Fruit fly (Drosophila melanogaster) whole organism, embryonic: ENCODE data around the gene Tailor.

Experiments used
- Ada2b ChIP-seq: fragments of 200-800 bp; sonication (Bioruptor generic); IDR thresholded peaks from 2 replicates; pipeline ENCODE4 v1.3.6; 2022; ENCODE audit warnings: missing biosample characterization, missing genetic modification characterization
- Atf3 ChIP-seq: fragments of 200-800 bp; sonication (Bioruptor generic); optimal IDR thresholded peaks from 3 replicates; lab custom pipeline; 2016; ENCODE audit warnings: missing biosample characterization, missing genetic modification characterization
- BtbVII ChIP-seq: fragments of 200-800 bp; sonication (Bioruptor generic); optimal IDR thresholded peaks from 3 replicates; lab custom pipeline; 2017; ENCODE audit warnings: missing biosample characterization, mild to moderate bottlenecking, missing genetic modification characterization
- CG10431 ChIP-seq: fragments of 200-800 bp; sonication (Bioruptor generic); optimal IDR thresholded peaks from 3 replicates; lab custom pipeline; 2018; ENCODE audit warnings: missing biosample characterization, mild to moderate bottlenecking, missing genetic modification characterization
- CG15514 ChIP-seq: fragments of 200-800 bp; sonication (Bioruptor generic); optimal IDR thresholded peaks from 3 replicates; lab custom pipeline; 2017; ENCODE audit warnings: missing biosample characterization, missing genetic modification characterization, mild to moderate bottlenecking, moderate library complexity, missing genetic modification reagents
- CG17912 ChIP-seq: fragments of 200-800 bp; sonication (Bioruptor generic); optimal IDR thresholded peaks from 2 replicates; lab custom pipeline; 2018; ENCODE audit warnings: missing biosample characterization, mild to moderate bottlenecking, missing genetic modification characterization
- CG1792 ChIP-seq: fragments of 200-800 bp; sonication (Bioruptor generic); optimal IDR thresholded peaks from 2 replicates; lab custom pipeline; 2016; ENCODE audit warnings: missing biosample characterization, missing genetic modification characterization
- CG18599 ChIP-seq: fragments of 200-800 bp; sonication (Bioruptor generic); optimal IDR thresholded peaks from 3 replicates; lab custom pipeline; 2017; ENCODE audit warnings: missing biosample characterization, missing genetic modification characterization, mild to moderate bottlenecking, moderate library complexity, missing genetic modification reagents
- CG3163 ChIP-seq: fragments of 200-800 bp; sonication (Bioruptor generic); optimal IDR thresholded peaks from 3 replicates; lab custom pipeline; 2016; ENCODE audit warnings: missing biosample characterization, missing genetic modification characterization
- CG32772 ChIP-seq: fragments of 200-800 bp; sonication (Bioruptor generic); IDR thresholded peaks from 2 replicates; pipeline ENCODE4 v1.3.6; 2022; ENCODE audit warnings: missing biosample characterization, missing genetic modification characterization
- CG3281 ChIP-seq: fragments of 200-800 bp; sonication (Bioruptor generic); optimal IDR thresholded peaks from 3 replicates; lab custom pipeline; 2017; ENCODE audit warnings: missing biosample characterization, mild to moderate bottlenecking, missing genetic modification characterization
- CG4404 ChIP-seq: fragments of 200-800 bp; sonication (Bioruptor generic); IDR thresholded peaks from 2 replicates; pipeline ENCODE4 v1.3.6; 2022; ENCODE audit warnings: missing biosample characterization, missing genetic modification characterization
- CG4424 ChIP-seq: fragments of 200-800 bp; sonication (Bioruptor generic); optimal IDR thresholded peaks from 3 replicates; lab custom pipeline; 2016; ENCODE audit warnings: missing biosample characterization, missing genetic modification characterization
- CG6765 ChIP-seq: fragments of 200-800 bp; sonication (Bioruptor generic); optimal IDR thresholded peaks from 3 replicates; lab custom pipeline; 2017; ENCODE audit warnings: missing biosample characterization, mild to moderate bottlenecking, missing genetic modification characterization
- CG7271 ChIP-seq: fragments of 200-800 bp; sonication (Bioruptor generic); optimal IDR thresholded peaks from 2 replicates; lab custom pipeline; 2018; ENCODE audit warnings: missing biosample characterization, mild to moderate bottlenecking, missing genetic modification characterization, moderate library complexity
- Dll ChIP-seq: fragments of 200-800 bp; sonication (Bioruptor generic); IDR thresholded peaks from 4 replicates; pipeline ENCODE4 v1.3.6; 2022; ENCODE audit warnings: missing biosample characterization, missing genetic modification characterization; ENCODE audit not compliant: partially characterized antibody
- Doc3 ChIP-seq: fragments of 200-800 bp; sonication (Bioruptor generic); IDR thresholded peaks from 3 replicates; pipeline ENCODE4 v1.3.6; 2022; ENCODE audit warnings: missing biosample characterization, missing genetic modification characterization; ENCODE audit not compliant: partially characterized antibody
- Eip74EF ChIP-seq, 2 experiments: fragments of 200-800 bp in 1 of 2; fragments of >200 bp in 1 of 2; sonication (Bioruptor generic) in 1 of 2; optimal IDR thresholded peaks; 2 replicates each; lab custom pipeline; 2017 to 2019; ENCODE audit warnings: missing biosample characterization in 2 of 2, missing genetic modification characterization in 2 of 2, mild to moderate bottlenecking in 1 of 2, moderate library complexity in 1 of 2
- Fer1 ChIP-seq: fragments of 200-800 bp; sonication (Bioruptor generic); optimal IDR thresholded peaks from 2 replicates; lab custom pipeline; 2017; ENCODE audit warnings: missing biosample characterization, mild to moderate bottlenecking, missing genetic modification characterization
- Gug ChIP-seq: fragments of 200-800 bp; sonication (Bioruptor generic); IDR thresholded peaks from 4 replicates; pipeline ENCODE4 v1.3.6; 2022; ENCODE audit warnings: missing biosample characterization, missing genetic modification characterization
- Hand ChIP-seq: fragments of 200-800 bp; sonication (Bioruptor generic); optimal IDR thresholded peaks from 2 replicates; lab custom pipeline; 2017; ENCODE audit warnings: mild to moderate bottlenecking, missing biosample characterization, missing genetic modification reagents, missing genetic modification characterization
- Lhr ChIP-seq: fragments of 200-800 bp; sonication (Bioruptor generic); optimal IDR thresholded peaks from 3 replicates; lab custom pipeline; 2017; ENCODE audit warnings: mild to moderate bottlenecking, missing biosample characterization, missing genetic modification reagents, missing genetic modification characterization
- Myb ChIP-seq: fragments of 200-800 bp; sonication (Bioruptor generic); optimal IDR thresholded peaks from 2 replicates; lab custom pipeline; 2016; ENCODE audit warnings: missing biosample characterization, missing genetic modification characterization
- Nf-YA ChIP-seq: fragments of 200-800 bp; sonication (Bioruptor generic); IDR thresholded peaks from 2 replicates; pipeline ENCODE4 v1.3.6; 2022; ENCODE audit warnings: missing biosample characterization, missing genetic modification characterization
- Nf-YB ChIP-seq: fragments of 200-800 bp; sonication (Bioruptor generic); optimal IDR thresholded peaks from 3 replicates; lab custom pipeline; 2019; ENCODE audit warnings: missing biosample characterization, mild to moderate bottlenecking, missing genetic modification characterization, moderate library complexity
- NfI ChIP-seq: fragments of 200-800 bp; sonication (Bioruptor generic); optimal IDR thresholded peaks from 3 replicates; lab custom pipeline; 2018; ENCODE audit warnings: missing biosample characterization, mild to moderate bottlenecking, missing genetic modification characterization, moderate library complexity
- Pdp1 ChIP-seq, 2 experiments: fragments of 200-800 bp; sonication (Bioruptor generic); optimal IDR thresholded peaks; 3 replicates each; lab custom pipeline; 2016; ENCODE audit warnings: missing biosample characterization in 2 of 2, missing genetic modification characterization in 2 of 2, mild to moderate bottlenecking in 1 of 2, moderate library complexity in 1 of 2
- Vsx1 ChIP-seq: fragments of 200-800 bp; sonication (Bioruptor generic); optimal IDR thresholded peaks from 2 replicates; lab custom pipeline; 2017; ENCODE audit warnings: missing biosample characterization, mild to moderate bottlenecking, missing genetic modification characterization, missing genetic modification reagents
- YL-1 ChIP-seq: fragments of 200-800 bp; sonication (Bioruptor generic); optimal IDR thresholded peaks from 3 replicates; lab custom pipeline; 2017; ENCODE audit warnings: missing biosample characterization, mild to moderate bottlenecking, missing genetic modification characterization
- dan ChIP-seq: fragments of 200-800 bp; sonication (Bioruptor generic); IDR thresholded peaks from 2 replicates; pipeline ENCODE4 v1.3.6; 2022; ENCODE audit warnings: missing biosample characterization, missing genetic modification characterization
- dmrt99B ChIP-seq: fragments of 200-800 bp; sonication (Bioruptor generic); optimal IDR thresholded peaks from 2 replicates; lab custom pipeline; 2018; ENCODE audit warnings: missing biosample characterization, mild to moderate bottlenecking, missing genetic modification characterization, moderate library complexity
- en ChIP-seq: fragments of 200-800 bp; sonication (Bioruptor generic); optimal IDR thresholded peaks from 2 replicates; lab custom pipeline; 2016; ENCODE audit warnings: missing biosample characterization, missing genetic modification characterization
- eve ChIP-seq, 2 experiments: fragments of >200 bp; optimal IDR thresholded peaks; 2 replicates each; lab custom pipeline; 2017; ENCODE audit warnings: missing biosample characterization in 2 of 2, missing genetic modification characterization in 2 of 2
- gro ChIP-seq: fragments of 200-800 bp; sonication (Bioruptor generic); optimal IDR thresholded peaks from 2 replicates; lab custom pipeline; 2016; ENCODE audit warnings: missing biosample characterization, missing genetic modification characterization
- hkb ChIP-seq, 2 experiments: fragments of 200-800 bp in 1 of 2; fragments of >200 bp in 1 of 2; sonication (Bioruptor generic) in 1 of 2; IDR thresholded peaks in 1 of 2; optimal IDR thresholded peaks in 1 of 2; 2 replicates each; pipeline versions ENCODE4 v1.3.6 to Lab custom; 2017 to 2022; ENCODE audit warnings: missing biosample characterization in 1 of 2, missing genetic modification characterization in 1 of 2
- insv ChIP-seq, 2 experiments: fragments of 200-800 bp; sonication (Bioruptor generic); optimal IDR thresholded peaks; 3 replicates each; lab custom pipeline; 2016 to 2018; ENCODE audit warnings: missing biosample characterization in 2 of 2, missing genetic modification characterization in 2 of 2
- kay ChIP-seq: fragments of 200-800 bp; sonication (Bioruptor generic); optimal IDR thresholded peaks from 2 replicates; lab custom pipeline; 2016; ENCODE audit warnings: missing biosample characterization, missing genetic modification characterization
- lilli ChIP-seq: fragments of 200-800 bp; sonication (Bioruptor generic); optimal IDR thresholded peaks from 3 replicates; lab custom pipeline; 2016; ENCODE audit warnings: missing biosample characterization, missing genetic modification characterization
- nerfin-1 ChIP-seq: fragments of 200-800 bp; sonication (Bioruptor generic); optimal IDR thresholded peaks from 3 replicates; lab custom pipeline; 2019; ENCODE audit warnings: missing biosample characterization, mild to moderate bottlenecking, missing genetic modification characterization, moderate library complexity
- nmo ChIP-seq: fragments of 200-800 bp; sonication (Bioruptor generic); optimal IDR thresholded peaks from 2 replicates; lab custom pipeline; 2018; ENCODE audit warnings: missing biosample characterization, mild to moderate bottlenecking, missing genetic modification characterization, moderate library complexity
- pum ChIP-seq: fragments of 200-800 bp; sonication (Bioruptor generic); optimal IDR thresholded peaks from 2 replicates; lab custom pipeline; 2016; ENCODE audit warnings: missing biosample characterization, missing genetic modification characterization
- rib ChIP-seq: fragments of 200-800 bp; sonication (Bioruptor generic); IDR thresholded peaks from 2 replicates; pipeline ENCODE4 v1.3.6; 2022; ENCODE audit warnings: missing biosample characterization, missing genetic modification characterization
- row ChIP-seq: fragments of 200-800 bp; sonication (Bioruptor generic); IDR thresholded peaks from 3 replicates; pipeline ENCODE4 v1.3.6; 2022; ENCODE audit warnings: missing biosample characterization, missing genetic modification characterization
- seq ChIP-seq: fragments of 200-800 bp; sonication (Bioruptor generic); IDR thresholded peaks from 2 replicates; pipeline ENCODE4 v1.3.6; 2022; ENCODE audit warnings: missing biosample characterization, missing genetic modification characterization
- sim ChIP-seq: fragments of 200-800 bp; sonication (Bioruptor generic); IDR thresholded peaks from 2 replicates; pipeline ENCODE4 v1.3.6; 2022; ENCODE audit warnings: missing biosample characterization, missing genetic modification characterization
- slbo ChIP-seq: fragments of 200-800 bp; sonication (Bioruptor generic); IDR thresholded peaks from 2 replicates; pipeline ENCODE4 v1.3.6; 2022; ENCODE audit warnings: missing biosample characterization, missing genetic modification characterization
- sr ChIP-seq: fragments of 200-800 bp; sonication (Bioruptor generic); IDR thresholded peaks from 3 replicates; pipeline ENCODE4 v1.3.6; 2022; ENCODE audit warnings: missing biosample characterization, missing genetic modification characterization
- tin ChIP-seq: fragments of 200-800 bp; sonication (Bioruptor generic); optimal IDR thresholded peaks from 3 replicates; lab custom pipeline; 2016; ENCODE audit warnings: missing biosample characterization, missing genetic modification characterization
- z ChIP-seq: fragments of 200-800 bp; sonication (Bioruptor generic); IDR thresholded peaks from 3 replicates; pipeline ENCODE4 v1.3.6; 2022; ENCODE audit warnings: missing biosample characterization, missing genetic modification characterization

Gene Tailor

DNA sequence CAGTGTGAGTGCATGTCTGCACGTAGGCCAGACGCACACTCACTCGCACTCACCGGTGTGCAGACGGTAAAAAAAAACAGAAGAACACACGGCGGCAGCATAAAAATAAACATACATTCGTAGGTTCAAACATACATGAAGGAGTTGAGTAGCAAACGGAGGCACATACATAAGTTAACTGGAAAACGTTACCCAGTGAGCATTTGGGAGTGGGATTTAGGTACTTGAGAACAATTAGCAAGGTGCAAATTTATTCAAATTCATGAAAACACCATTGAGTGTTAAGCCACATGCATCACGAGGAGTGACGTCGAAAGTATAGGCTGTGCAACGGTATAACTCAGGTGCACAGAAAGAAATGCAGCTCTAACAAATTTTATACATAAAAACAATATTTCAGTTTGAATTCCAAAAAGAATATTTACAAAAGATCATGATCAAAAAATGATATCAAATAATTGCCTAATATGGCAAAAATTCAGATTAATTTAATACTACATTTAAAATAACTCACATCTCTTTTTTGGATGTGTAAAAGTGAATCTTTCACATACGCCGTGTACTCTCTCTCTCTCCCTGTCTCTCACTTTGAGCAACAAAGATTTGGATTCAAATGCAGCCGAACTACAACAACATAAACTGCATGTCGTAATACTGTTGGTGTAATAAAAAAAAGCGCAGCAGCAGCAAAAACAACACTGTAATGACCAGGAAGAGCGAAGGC, 22.9 kb upstream of the Tailor start:
- TF ChIP-seq rib (no peak), CG15514 (GFP tag; lab: Kevin White, UChicago) (peak; percentile 44), Ada2b (GFP tag; lab: Robert Waterston, UW) (no peak), row (GFP tag; lab: Robert Waterston, UW) (no peak), Atf3 (GFP tag; lab: Kevin White, UChicago) (peak; percentile 92), Nf-YA (GFP tag; lab: Robert Waterston, UW) (no peak), tin (peak; percentile 96), nmo (peak; percentile 99), CG18599 (peak; percentile 86), Myb (GFP tag; lab: Kevin White, UChicago) (peak; percentile 43), Lhr (GFP tag; lab: Kevin White, UChicago) (peak; percentile 94), sim (GFP tag; lab: Robert Waterston, UW) (no peak), CG1792 (peak; percentile 86), slbo (GFP tag; lab: Robert Waterston, UW) (no peak), sr (GFP tag; lab: Robert Waterston, UW) (no peak), YL-1 (GFP tag; lab: Kevin White, UChicago) (peak; percentile 77), CG4424 (GFP tag; lab: Kevin White, UChicago) (peak; percentile 97), CG3281 (GFP tag; lab: Kevin White, UChicago) (peak; percentile 64), pum (peak; percentile 90), kay (GFP tag; lab: Kevin White, UChicago) (peak; percentile 91), hkb (optimal IDR thresholded peaks at IDR 0.05; lab: Kevin White, UChicago) (no peak), hkb (GFP tag; IDR thresholded peaks at IDR 0.05; lab: Robert Waterston, UW) (no peak), Doc3 (GFP tag; lab: Robert Waterston, UW) (no peak), NfI (GFP tag; lab: Kevin White, UChicago) (peak; percentile 80), Hand (GFP tag; lab: Kevin White, UChicago) (peak; percentile 46), lilli (GFP tag; lab: Kevin White, UChicago) (peak; percentile 85), CG6765 (GFP tag; lab: Kevin White, UChicago) (no peak), gro (GFP tag; lab: Kevin White, UChicago) (no peak), en (GFP tag; lab: Kevin White, UChicago) (peak; percentile 88), insv (GFP tag; optimal IDR thresholded peaks at IDR 0.05; lab: Kevin White, UChicago) (no peak), nerfin-1 (tag; lab: Kevin White, UChicago) (peak; percentile 97), Vsx1 (peak; percentile 70), dan (GFP tag; lab: Robert Waterston, UW) (no peak), Dll (GFP tag; lab: Robert Waterston, UW) (no peak), Nf-YB (GFP tag; lab: Kevin White, UChicago) (peak; percentile 86), eve (GFP tag; optimal IDR thresholded peaks at IDR 0.05; lab: Kevin White, UChicago) (peak in 1 of 2 experiments; percentile 52), CG10431 (GFP tag; lab: Kevin White, UChicago) (peak; percentile 97), Eip74EF (GFP tag; optimal IDR thresholded peaks at IDR 0.05; lab: Kevin White, UChicago) (peak in 1 of 2 experiments; percentile 96), Pdp1 (GFP tag; optimal IDR thresholded peaks at IDR 0.05; lab: Kevin White, UChicago) (peak; percentile 86 to 91), CG4404 (GFP tag; lab: Robert Waterston, UW) (no peak), BtbVII (GFP tag; lab: Kevin White, UChicago) (peak; percentile 60), CG3163 (GFP tag; lab: Kevin White, UChicago) (peak; percentile 68), dmrt99B (tag; lab: Kevin White, UChicago) (peak; percentile 98), Fer1 (GFP tag; lab: Kevin White, UChicago) (peak; percentile 63), seq (GFP tag; lab: Robert Waterston, UW) (no peak), CG7271 (peak; percentile 94), CG17912 (peak; percentile 48), z (GFP tag; lab: Robert Waterston, UW) (no peak), CG32772 (GFP tag; lab: Robert Waterston, UW) (no peak), Gug (GFP tag; lab: Robert Waterston, UW) (peak; percentile 63; the same call in 3 of the 4 replicates)
